Fruit fly (Drosophila melanogaster) whole organism, embryonic: ENCODE results near the gene CG3815.

Experiments used
- C15 ChIP-seq: fragments of 200-800 bp; sonication (Bioruptor generic); IDR thresholded peaks from 3 replicates; pipeline ENCODE4 v1.3.6; 2022; ENCODE audit warnings: missing biosample characterization, missing genetic modification characterization
- CG10321 ChIP-seq: fragments of 200-800 bp; sonication (Bioruptor generic); IDR thresholded peaks from 2 replicates; pipeline ENCODE4 v1.3.6; 2022; ENCODE audit warnings: missing biosample characterization, missing genetic modification characterization
- CG11504 ChIP-seq: fragments of 200-800 bp; sonication (Bioruptor generic); optimal IDR thresholded peaks from 3 replicates; lab custom pipeline; 2019; ENCODE audit warnings: missing biosample characterization, mild to moderate bottlenecking, missing genetic modification characterization, moderate library complexity
- CG12071 ChIP-seq: fragments of 200-800 bp; sonication (Bioruptor generic); optimal IDR thresholded peaks from 3 replicates; lab custom pipeline; 2018; ENCODE audit warnings: missing biosample characterization, mild to moderate bottlenecking, missing genetic modification characterization
- CG12236 ChIP-seq: fragments of 200-800 bp; sonication (Bioruptor generic); optimal IDR thresholded peaks from 2 replicates; lab custom pipeline; 2016; ENCODE audit warnings: missing biosample characterization, missing genetic modification characterization
- CG13296 ChIP-seq: fragments of 200-800 bp; sonication (Bioruptor generic); optimal IDR thresholded peaks from 3 replicates; lab custom pipeline; 2018; ENCODE audit warnings: missing biosample characterization, mild to moderate bottlenecking, missing genetic modification characterization
- CG16815 ChIP-seq: fragments of 200-800 bp; sonication (Bioruptor generic); optimal IDR thresholded peaks from 3 replicates; lab custom pipeline; 2017; ENCODE audit warnings: missing biosample characterization, mild to moderate bottlenecking, missing genetic modification characterization
- CG18011 ChIP-seq: fragments of 200-800 bp; sonication (Bioruptor generic); optimal IDR thresholded peaks from 2 replicates; lab custom pipeline; 2017; ENCODE audit warnings: missing biosample characterization, missing genetic modification characterization, mild to moderate bottlenecking, moderate library complexity, missing genotype
- CG2129 ChIP-seq: fragments of 200-800 bp; sonication (Bioruptor generic); IDR thresholded peaks from 2 replicates; pipeline ENCODE4 v1.3.6; 2022; ENCODE audit warnings: missing biosample characterization, missing genetic modification characterization; ENCODE audit not compliant: partially characterized antibody
- CG2712 ChIP-seq: fragments of 200-800 bp; optimal IDR thresholded peaks from 3 replicates; lab custom pipeline; 2019; ENCODE audit warnings: missing biosample characterization, mild to moderate bottlenecking, missing genetic modification characterization, moderate library complexity
- CG30020 ChIP-seq: fragments of 200-800 bp; optimal IDR thresholded peaks from 2 replicates; lab custom pipeline; 2019; ENCODE audit warnings: missing biosample characterization, mild to moderate bottlenecking, missing genetic modification characterization, moderate library complexity
- CG3281 ChIP-seq: fragments of 200-800 bp; sonication (Bioruptor generic); optimal IDR thresholded peaks from 3 replicates; lab custom pipeline; 2017; ENCODE audit warnings: missing biosample characterization, mild to moderate bottlenecking, missing genetic modification characterization
- CG3407 ChIP-seq: fragments of 200-800 bp; sonication (Bioruptor generic); optimal IDR thresholded peaks from 2 replicates; lab custom pipeline; 2018; ENCODE audit warnings: missing biosample characterization, mild to moderate bottlenecking, missing genetic modification characterization
- CG34376 ChIP-seq: fragments of 200-800 bp; sonication (Bioruptor generic); optimal IDR thresholded peaks from 2 replicates; lab custom pipeline; 2018; ENCODE audit warnings: missing biosample characterization, mild to moderate bottlenecking, missing genetic modification characterization
- CG3838 ChIP-seq: fragments of 200-800 bp; sonication (Bioruptor generic); optimal IDR thresholded peaks from 3 replicates; lab custom pipeline; 2016; ENCODE audit warnings: missing biosample characterization, missing genetic modification characterization
- CG6765 ChIP-seq: fragments of 200-800 bp; sonication (Bioruptor generic); optimal IDR thresholded peaks from 3 replicates; lab custom pipeline; 2017; ENCODE audit warnings: missing biosample characterization, mild to moderate bottlenecking, missing genetic modification characterization
- CG6813 ChIP-seq: fragments of 200-800 bp; sonication (Bioruptor generic); optimal IDR thresholded peaks from 2 replicates; lab custom pipeline; 2017; ENCODE audit warnings: missing biosample characterization, missing genetic modification characterization, mild to moderate bottlenecking, moderate library complexity, missing genetic modification reagents
- CG8924 ChIP-seq: fragments of 200-800 bp; optimal IDR thresholded peaks from 3 replicates; lab custom pipeline; 2019; ENCODE audit warnings: missing biosample characterization, mild to moderate bottlenecking, missing genetic modification characterization, moderate library complexity
- CG9609 ChIP-seq: fragments of 200-800 bp; sonication (Bioruptor generic); optimal IDR thresholded peaks from 3 replicates; lab custom pipeline; 2016; ENCODE audit warnings: missing biosample characterization, missing genetic modification characterization
- CG9797 ChIP-seq: fragments of 200-800 bp; sonication (Bioruptor generic); optimal IDR thresholded peaks from 3 replicates; lab custom pipeline; 2018; ENCODE audit warnings: missing biosample characterization, mild to moderate bottlenecking, missing genetic modification characterization
- Dad ChIP-seq: fragments of 200-800 bp; sonication (Bioruptor generic); optimal IDR thresholded peaks from 3 replicates; lab custom pipeline; 2016; ENCODE audit warnings: missing biosample characterization, missing genetic modification characterization
- E2f2 ChIP-seq: fragments of 200-800 bp; sonication (Bioruptor generic); IDR thresholded peaks from 2 replicates; pipeline ENCODE4 v1.3.6; 2022; ENCODE audit warnings: missing biosample characterization, missing genetic modification characterization
- Hmr ChIP-seq: fragments of 200-800 bp; sonication (Bioruptor generic); optimal IDR thresholded peaks from 3 replicates; lab custom pipeline; 2017; ENCODE audit warnings: mild to moderate bottlenecking, missing biosample characterization, missing genetic modification reagents, missing genetic modification characterization
- Lpt ChIP-seq: fragments of >200 bp; optimal IDR thresholded peaks from 2 replicates; lab custom pipeline; 2018; ENCODE audit warnings: missing biosample characterization, missing genetic modification characterization
- Meics ChIP-seq: fragments of 200-800 bp; sonication (Bioruptor generic); optimal IDR thresholded peaks from 2 replicates; lab custom pipeline; 2017; ENCODE audit warnings: missing biosample characterization, mild to moderate bottlenecking, missing genetic modification characterization
- Mrtf ChIP-seq: fragments of 200-800 bp; sonication (Bioruptor generic); IDR thresholded peaks from 3 replicates; pipeline ENCODE4 v1.3.6; 2022; ENCODE audit warnings: missing biosample characterization, missing genetic modification characterization
- Rfx ChIP-seq: fragments of 200-800 bp; sonication (Bioruptor generic); IDR thresholded peaks from 2 replicates; pipeline ENCODE4 v1.3.6; 2022; ENCODE audit warnings: missing biosample characterization, missing genetic modification characterization
- Side ChIP-seq: fragments of 200-800 bp; sonication (Bioruptor generic); optimal IDR thresholded peaks from 2 replicates; lab custom pipeline; 2016; ENCODE audit warnings: missing biosample characterization, missing genetic modification characterization
- Sry-δ ChIP-seq: fragments of 200-800 bp; sonication (Bioruptor generic); optimal IDR thresholded peaks from 2 replicates; lab custom pipeline; 2016; ENCODE audit warnings: missing biosample characterization, missing genetic modification characterization
- Taf1 ChIP-seq: fragments of 200-800 bp; sonication (Bioruptor generic); IDR thresholded peaks from 2 replicates; pipeline ENCODE4 v1.3.6; 2022; ENCODE audit warnings: missing biosample characterization, missing genetic modification characterization
- Xrp1 ChIP-seq: fragments of 200-800 bp; sonication (Bioruptor generic); IDR thresholded peaks from 2 replicates; pipeline ENCODE4 v1.3.6; 2022; ENCODE audit warnings: missing biosample characterization, missing genetic modification characterization
- abd-A ChIP-seq: fragments of 200-800 bp; sonication (Bioruptor generic); optimal IDR thresholded peaks from 3 replicates; lab custom pipeline; 2019; ENCODE audit warnings: missing biosample characterization, mild to moderate bottlenecking, missing genetic modification characterization, moderate library complexity
- ac ChIP-seq: fragments of 200-800 bp; sonication (Bioruptor generic); optimal IDR thresholded peaks from 3 replicates; lab custom pipeline; 2017; ENCODE audit warnings: missing biosample characterization, mild to moderate bottlenecking, missing genetic modification characterization
- ato ChIP-seq: fragments of 200-800 bp; sonication (Bioruptor generic); IDR thresholded peaks from 2 replicates; pipeline ENCODE4 v1.3.6; 2022; ENCODE audit warnings: missing biosample characterization, missing genetic modification characterization; ENCODE audit not compliant: partially characterized antibody
- cas ChIP-seq: fragments of 200-800 bp; sonication (Bioruptor generic); IDR thresholded peaks from 2 replicates; pipeline ENCODE4 v1.3.6; 2022; ENCODE audit warnings: missing biosample characterization, missing genetic modification characterization
- ci ChIP-seq: fragments of 200-800 bp; sonication (Bioruptor generic); IDR thresholded peaks from 3 replicates; pipeline ENCODE4 v1.3.6; 2022; ENCODE audit warnings: missing biosample characterization, missing genetic modification characterization
- ftz-f1 ChIP-seq: fragments of 200-800 bp; sonication (Bioruptor generic); optimal IDR thresholded peaks from 2 replicates; lab custom pipeline; 2016; ENCODE audit warnings: missing biosample characterization, missing genetic modification characterization
- grn ChIP-seq: fragments of 200-800 bp; sonication (Bioruptor generic); optimal IDR thresholded peaks from 3 replicates; lab custom pipeline; 2017; ENCODE audit warnings: missing biosample characterization, missing genetic modification characterization
- klu ChIP-seq: fragments of 200-800 bp; sonication (Bioruptor generic); IDR thresholded peaks from 2 replicates; pipeline ENCODE4 v1.3.6; 2022; ENCODE audit warnings: missing biosample characterization, missing genetic modification characterization
- luna ChIP-seq: fragments of 200-800 bp; sonication (Bioruptor generic); optimal IDR thresholded peaks from 2 replicates; lab custom pipeline; 2016; ENCODE audit warnings: missing biosample characterization, missing genetic modification characterization
- mld ChIP-seq: fragments of 200-800 bp; sonication (Bioruptor generic); IDR thresholded peaks from 3 replicates; pipeline ENCODE4 v1.3.6; 2022; ENCODE audit warnings: missing biosample characterization, missing genetic modification characterization; ENCODE audit not compliant: partially characterized antibody
- nom ChIP-seq: fragments of 200-800 bp; sonication (Bioruptor generic); optimal IDR thresholded peaks from 2 replicates; lab custom pipeline; 2017; ENCODE audit warnings: missing biosample characterization, missing genetic modification characterization, mild to moderate bottlenecking, moderate library complexity, missing genetic modification reagents
- pan ChIP-seq, 4 experiments: fragments of >200 bp in 3 of 4; fragments of 200-800 bp in 1 of 4; sonication (Bioruptor generic) in 1 of 4; optimal IDR thresholded peaks in 3 of 4; IDR thresholded peaks in 1 of 4; 2 replicates each; pipeline versions ENCODE4 v1.3.6 to Lab custom; 2017 to 2022; ENCODE audit warnings: missing biosample characterization in 2 of 4, missing genetic modification characterization in 2 of 4, mixed read lengths in 1 of 4
- pho ChIP-seq: fragments of 200-800 bp; sonication (Bioruptor generic); optimal IDR thresholded peaks from 2 replicates; lab custom pipeline; 2016; ENCODE audit warnings: missing biosample characterization, missing genetic modification characterization
- sima ChIP-seq: fragments of 200-800 bp; sonication (Bioruptor generic); optimal IDR thresholded peaks from 2 replicates; lab custom pipeline; 2016; ENCODE audit warnings: missing biosample characterization, missing genetic modification characterization
- tgo ChIP-seq: fragments of 200-800 bp; sonication (Bioruptor generic); IDR thresholded peaks from 3 replicates; pipeline ENCODE4 v1.3.6; 2022; ENCODE audit warnings: missing biosample characterization, missing genetic modification characterization
- trh ChIP-seq: fragments of 200-800 bp; sonication (Bioruptor generic); optimal IDR thresholded peaks from 2 replicates; lab custom pipeline; 2016; ENCODE audit warnings: missing biosample characterization, missing genetic modification characterization
- ttk ChIP-seq: fragments of 200-800 bp; sonication (Bioruptor generic); IDR thresholded peaks from 2 replicates; pipeline ENCODE4 v2.1.2; 2022; ENCODE audit warnings: missing biosample characterization, missing genetic modification characterization
- tx ChIP-seq: fragments of 200-800 bp; sonication (Bioruptor generic); optimal IDR thresholded peaks from 2 replicates; lab custom pipeline; 2016; ENCODE audit warnings: missing biosample characterization, missing genetic modification characterization
- usp ChIP-seq: fragments of >200 bp; optimal IDR thresholded peaks from 2 replicates; lab custom pipeline; 2017; ENCODE audit warnings: missing biosample characterization, missing genetic modification characterization
- wek ChIP-seq: fragments of 200-800 bp; sonication (Bioruptor generic); optimal IDR thresholded peaks from 3 replicates; lab custom pipeline; 2018; ENCODE audit warnings: missing biosample characterization, mild to moderate bottlenecking, missing genetic modification characterization, moderate library complexity
- yki ChIP-seq: fragments of >200 bp; optimal IDR thresholded peaks from 3 replicates; lab custom pipeline; 2018

Gene CG3815

dm6 chrX:6308852-6309251, 13.7 kb downstream of the CG3815 start, which contains the start of gene CG15894 (continued):
- TF ChIP-seq pan (optimal IDR thresholded peaks at IDR 0.05; lab: Kevin White, UChicago) (no peak), pan (GFP tag; optimal IDR thresholded peaks at IDR 0.05 in 1 of 2, IDR thresholded peaks at IDR 0.05 in 1 of 2) (no peak), E2f2 (GFP tag; lab: Robert Waterston, UW) (no peak), CG18011 (no peak), klu (GFP tag; lab: Robert Waterston, UW) (no peak), sima (GFP tag; lab: Kevin White, UChicago) (no peak), mld (GFP tag; lab: Robert Waterston, UW) (no peak), CG12236 (GFP tag; lab: Kevin White, UChicago) (no peak), Sry-δ (no peak), usp (GFP tag; lab: Kevin White, UChicago) (no peak), ato (no peak), pho (GFP tag; lab: Kevin White, UChicago) (no peak), CG9797 (no peak), CG16815 (GFP tag; lab: Kevin White, UChicago) (no peak), Xrp1 (GFP tag; lab: Robert Waterston, UW) (no peak), CG6765 (GFP tag; lab: Kevin White, UChicago) (no peak), CG9609 (no peak), CG30020 (tag; lab: Kevin White, UChicago) (no peak), CG3281 (GFP tag; lab: Kevin White, UChicago) (no peak), CG3838 (no peak), tx (GFP tag; lab: Kevin White, UChicago) (no peak), CG12071 (GFP tag; lab: Kevin White, UChicago) (peak; percentile 6), Lpt (no peak), CG8924 (peak; percentile 3), Side (no peak), Rfx (GFP tag; lab: Robert Waterston, UW) (peak; percentile 30; the same call in 1 of the 2 replicates), abd-A (peak; percentile 40), yki (no peak), luna (GFP tag; lab: Kevin White, UChicago) (no peak), wek (GFP tag; lab: Kevin White, UChicago) (no peak), tgo (no peak), CG2712 (no peak), grn (GFP tag; lab: Kevin White, UChicago) (no peak), CG2129 (no peak), C15 (GFP tag; lab: Robert Waterston, UW) (no peak), CG3407 (GFP tag; lab: Kevin White, UChicago) (no peak), Hmr (GFP tag; lab: Kevin White, UChicago) (peak; percentile 35), ac (no peak), CG34376 (no peak), Mrtf (GFP tag; lab: Robert Waterston, UW) (no peak), CG13296 (GFP tag; lab: Kevin White, UChicago) (peak; percentile 8), cas (GFP tag; lab: Robert Waterston, UW) (no peak), ci (no peak), Taf1 (GFP tag; lab: Robert Waterston, UW) (no peak), trh (no peak), ttk (no peak), CG11504 (peak; percentile 11), CG10321 (GFP tag; lab: Robert Waterston, UW) (no peak), Meics (peak; percentile 6), nom (GFP tag; lab: Kevin White, UChicago) (no peak), ftz-f1 (no peak), CG6813 (GFP tag; lab: Kevin White, UChicago) (no peak), Dad (no peak)
